Worm (Caenorhabditis elegans): Measurements from ENCODE around the gene bub-3.

Gene bub-3

DNA sequence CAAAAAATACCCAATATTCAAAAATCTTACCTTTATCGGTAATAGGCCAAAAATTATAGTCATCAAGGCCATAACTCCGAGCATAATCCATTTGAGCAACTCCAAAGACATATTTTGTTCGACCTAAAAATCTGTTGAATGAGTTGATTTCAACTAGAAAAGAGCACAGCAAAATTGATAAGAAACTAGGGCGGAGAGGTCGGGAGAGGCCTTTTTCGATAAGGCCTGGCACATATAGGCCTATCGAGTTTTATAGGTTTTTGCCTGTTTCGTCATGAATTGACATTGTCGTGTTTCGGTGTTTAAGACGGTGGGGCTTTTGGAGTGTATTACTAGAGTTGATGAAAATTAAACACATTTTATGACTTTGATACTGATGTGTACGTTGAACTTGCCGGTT lies 10.1 kb upstream of the bub-3 start, which contains the start of gene zipt-2.3:
Gene zipt-2.3, minus strand, starts transcription at position 147 of the 400 bp plus-strand sequence.
- TF ChIP-seq bed-3 (GFP tag; optimal IDR thresholded peaks at IDR 0.05) (no peak), cnd-1 (tag; optimal IDR thresholded peaks at IDR 0.05) (no peak), lin-32 (GFP tag; optimal IDR thresholded peaks at IDR 0.05) (no peak), lin-13 (tag; optimal IDR thresholded peaks at IDR 0.05) (no peak), zip-8 (tag; optimal IDR thresholded peaks at IDR 0.05) (no peak), unc-120 (tag; optimal IDR thresholded peaks at IDR 0.05; ENCODE audit: poor library complexity, severe bottlenecking) (no peak), M03D4.4 (tag; optimal IDR thresholded peaks at IDR 0.05) (no peak), ham-2 (GFP tag; optimal IDR thresholded peaks at IDR 0.05) (no peak), blmp-1 (tag; optimal IDR thresholded peaks at IDR 0.05) (no peak), nhr-12 (tag; optimal IDR thresholded peaks at IDR 0.05) (no peak), lsy-2 (tag; optimal IDR thresholded peaks at IDR 0.05) (no peak)

DNA sequence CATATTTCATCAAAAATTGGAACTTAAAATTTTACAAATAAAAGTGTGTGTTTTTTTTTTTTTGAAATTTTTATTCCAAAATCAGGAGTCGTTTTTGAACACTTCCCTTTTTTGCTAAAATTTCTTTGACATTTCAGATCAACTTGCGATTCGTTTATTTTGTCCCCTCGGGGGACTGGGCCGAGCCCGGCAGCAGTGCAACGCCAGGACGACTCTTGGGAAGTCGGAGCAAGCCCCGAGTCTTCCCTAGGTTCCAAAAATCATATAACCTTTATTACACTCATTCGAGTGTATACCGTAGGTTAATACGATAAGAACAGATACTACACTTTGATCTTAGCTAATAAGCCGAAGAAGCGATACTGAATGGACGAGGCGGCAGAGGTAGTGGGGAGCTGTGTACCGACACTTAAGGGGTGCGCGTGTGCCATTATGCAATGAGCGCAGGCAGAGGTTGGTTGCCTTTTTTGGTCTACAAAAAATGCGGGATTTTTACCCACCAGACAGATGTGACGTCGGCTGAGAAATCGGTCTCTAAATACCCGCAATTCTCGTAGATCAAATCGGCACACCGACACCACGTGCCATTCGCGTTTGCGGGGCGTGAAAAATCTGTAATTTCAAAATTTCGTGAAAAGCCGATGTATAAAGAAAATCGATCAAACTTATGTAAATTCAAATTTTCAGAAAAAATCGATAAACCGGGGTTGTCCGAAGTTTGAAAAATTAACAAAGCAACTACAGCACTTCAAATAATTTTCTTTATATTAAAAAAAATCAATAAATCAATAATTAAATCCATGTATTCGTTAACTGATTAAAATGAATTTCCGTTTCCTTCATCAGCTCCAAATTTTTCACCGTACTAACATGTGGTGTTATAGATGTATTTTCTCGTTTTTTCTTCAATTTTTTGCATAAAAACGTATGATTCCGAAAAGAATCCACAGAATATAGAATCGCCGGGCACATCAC lies 8.2 kb upstream of the bub-3 start:
- no peak for TF ChIP-seq lsy-2 (tag; optimal IDR thresholded peaks at IDR 0.05)
- no peak for TF ChIP-seq unc-39 (tag; optimal IDR thresholded peaks at IDR 0.05)
- no peak for TF ChIP-seq lin-13 (tag; optimal IDR thresholded peaks at IDR 0.05)
- TF ChIP-seq unc-120 (tag; optimal IDR thresholded peaks at IDR 0.05; ENCODE audit: poor library complexity, severe bottlenecking), result no peak
- TF ChIP-seq sptf-1 (tag; optimal IDR thresholded peaks at IDR 0.05), result no peak
- TF ChIP-seq nhr-12 (tag; optimal IDR thresholded peaks at IDR 0.05), result no peak
- no peak for TF ChIP-seq elt-1 (tag; optimal IDR thresholded peaks at IDR 0.05; ENCODE audit: borderline replicate concordance, insufficient read depth)
- TF ChIP-seq ceh-43 (GFP tag; optimal IDR thresholded peaks at IDR 0.05), result no peak
- no peak for TF ChIP-seq cnd-1 (tag; optimal IDR thresholded peaks at IDR 0.05)
- TF ChIP-seq nhr-2 (tag; optimal IDR thresholded peaks at IDR 0.05), result no peak

DNA sequence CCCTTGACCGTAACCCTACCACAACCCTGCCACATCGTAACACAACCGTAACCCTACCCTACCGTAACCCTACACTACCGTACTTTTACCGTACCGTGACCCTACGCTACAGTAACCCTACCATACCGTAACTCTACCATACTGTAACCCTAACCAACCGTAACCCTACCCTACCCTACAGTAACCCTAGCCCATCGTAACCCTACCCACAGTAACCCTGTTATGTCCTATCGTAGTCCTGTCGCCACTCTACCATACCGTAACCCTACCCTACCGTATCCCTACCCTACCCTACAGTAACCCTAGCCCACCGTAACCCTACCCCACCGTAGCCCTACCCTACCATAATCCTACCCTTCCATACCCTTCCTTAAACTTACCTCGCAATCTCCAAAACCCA lies 5.2 kb upstream of the bub-3 start:
- no peak for TF ChIP-seq pha-4 (tag; optimal IDR thresholded peaks at IDR 0.05)
- no peak for TF ChIP-seq ceh-83 (GFP tag; optimal IDR thresholded peaks at IDR 0.05)
- no peak for TF ChIP-seq sptf-1 (tag; optimal IDR thresholded peaks at IDR 0.05)
- TF ChIP-seq mab-5 (tag; optimal IDR thresholded peaks at IDR 0.05), result no peak
- TF ChIP-seq elt-3 (tag; optimal IDR thresholded peaks at IDR 0.05), result no peak
- no peak for TF ChIP-seq lin-32 (GFP tag; optimal IDR thresholded peaks at IDR 0.05)
- no peak for TF ChIP-seq ham-2 (GFP tag; optimal IDR thresholded peaks at IDR 0.05)
- TF ChIP-seq nhr-76 (tag; optimal IDR thresholded peaks at IDR 0.05), result no peak
- TF ChIP-seq sem-2 (GFP tag; optimal IDR thresholded peaks at IDR 0.05), result no peak
- TF ChIP-seq tbx-8 (GFP tag; optimal IDR thresholded peaks at IDR 0.05), result no peak
- no peak for TF ChIP-seq mep-1 (tag; optimal IDR thresholded peaks at IDR 0.05)
- no peak for TF ChIP-seq lin-13 (tag; optimal IDR thresholded peaks at IDR 0.05)

DNA sequence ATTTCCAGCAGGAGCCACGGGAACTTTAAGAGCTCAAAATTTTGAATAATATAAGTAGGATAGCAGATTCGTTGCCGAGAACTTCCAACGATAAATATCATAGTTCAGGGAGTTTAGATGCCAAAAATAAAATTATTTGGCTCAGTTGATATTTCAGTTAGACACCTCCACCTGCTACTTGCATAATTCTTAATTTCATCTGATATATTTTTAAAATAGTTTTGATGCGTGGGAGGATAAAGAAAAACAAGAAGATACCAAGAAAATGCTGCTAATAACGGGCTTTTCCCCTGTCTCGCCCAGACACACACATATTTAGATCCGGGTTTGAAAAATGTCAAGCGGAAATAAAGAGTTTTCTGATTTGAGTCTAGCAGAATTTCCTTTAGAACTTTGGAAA lies 4.6 kb upstream of the bub-3 start, which contains the start of gene sre-46:
Gene sre-46, minus strand, starts transcription at position 101 of the 400 bp plus-strand sequence.
- TF ChIP-seq ceh-83 (GFP tag; optimal IDR thresholded peaks at IDR 0.05) (no peak), ceh-43 (GFP tag; optimal IDR thresholded peaks at IDR 0.05) (no peak), pha-4 (tag; optimal IDR thresholded peaks at IDR 0.05) (no peak), nhr-28 (tag; optimal IDR thresholded peaks at IDR 0.05) (no peak), unc-62 (GFP tag; optimal IDR thresholded peaks at IDR 0.05) (no peak), ceh-39 (tag; optimal IDR thresholded peaks at IDR 0.05) (no peak), lin-32 (GFP tag; optimal IDR thresholded peaks at IDR 0.05) (no peak), hlh-1 (tag; optimal IDR thresholded peaks at IDR 0.05) (no peak), bed-3 (GFP tag; optimal IDR thresholded peaks at IDR 0.05) (no peak), nhr-2 (tag; optimal IDR thresholded peaks at IDR 0.05) (no peak), unc-120 (tag; optimal IDR thresholded peaks at IDR 0.05; ENCODE audit: poor library complexity, severe bottlenecking) (no peak), lsy-2 (tag; optimal IDR thresholded peaks at IDR 0.05) (no peak), elt-1 (tag; optimal IDR thresholded peaks at IDR 0.05; ENCODE audit: borderline replicate concordance, insufficient read depth) (no peak), zip-8 (tag; optimal IDR thresholded peaks at IDR 0.05) (no peak), sem-2 (GFP tag; optimal IDR thresholded peaks at IDR 0.05) (no peak), flh-1 (GFP tag; optimal IDR thresholded peaks at IDR 0.05) (no peak)

DNA sequence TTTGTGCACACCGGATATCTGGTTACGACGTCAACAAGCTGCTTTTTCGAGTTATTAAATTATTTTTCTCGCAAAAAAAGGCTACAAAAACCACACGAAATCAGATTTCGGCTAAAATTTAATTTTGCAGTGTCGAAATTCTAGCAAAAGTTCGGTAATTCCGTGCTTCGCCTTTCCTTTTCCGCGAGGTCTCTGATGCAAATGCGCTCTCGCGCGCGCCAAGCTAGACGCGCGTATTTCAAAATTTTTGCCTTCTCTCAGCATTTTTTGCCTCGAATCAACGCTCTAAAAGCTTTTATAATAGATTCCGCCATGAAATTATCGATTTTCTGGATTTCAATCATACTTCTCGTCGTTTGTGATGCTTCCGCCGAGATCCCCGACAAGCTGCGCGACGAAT lies 3.1 kb upstream of the bub-3 start, which contains the start of gene Y54G9A.5:
Gene Y54G9A.5, plus strand, starts transcription at position 245 of the 400 bp plus-strand sequence.
- TF ChIP-seq blmp-1 (tag; optimal IDR thresholded peaks at IDR 0.05) (no peak), bed-3 (GFP tag; optimal IDR thresholded peaks at IDR 0.05) (no peak), mls-2 (tag; optimal IDR thresholded peaks at IDR 0.05) (no peak), sptf-1 (tag; optimal IDR thresholded peaks at IDR 0.05) (no peak), M03D4.4 (tag; optimal IDR thresholded peaks at IDR 0.05) (no peak), tbx-8 (GFP tag; optimal IDR thresholded peaks at IDR 0.05) (no peak), elt-1 (tag; optimal IDR thresholded peaks at IDR 0.05; ENCODE audit: borderline replicate concordance, insufficient read depth) (no peak), ces-1 (GFP tag; optimal IDR thresholded peaks at IDR 0.05) (no peak)

Measured in whole organism, mixed stage, embryonic.